Fruit fly (Drosophila melanogaster): Measurements from ENCODE around the gene comm3.

comm3 gene

dm6 chr3L:15664199-15664794 lies 16.7 kb upstream of the comm3 start:
- TF ChIP-seq CG6791 (GFP tag; IDR thresholded peaks at IDR 0.05; ENCODE audit: partially characterized antibody) (0 out of 3 replicates have a peak, but pooled peaks have one; percentile 22), nerfin-1 (tag; optimal IDR thresholded peaks at IDR 0.05) (peak; percentile 99), slp2 (GFP tag; optimal IDR thresholded peaks at IDR 0.05) (no peak), nmo (GFP tag; optimal IDR thresholded peaks at IDR 0.05) (peak; percentile 10), sisA (GFP tag; IDR thresholded peaks at IDR 0.05) (no peak), sd (tag; optimal IDR thresholded peaks at IDR 0.05) (peak; percentile 53), gsb-n (tag; optimal IDR thresholded peaks at IDR 0.05) (peak; percentile 71), Rx (GFP tag; IDR thresholded peaks at IDR 0.05) (0 out of 2 replicates have a peak, but pooled peaks have one; percentile 15)

dm6 chr3L:15662510-15662909 lies 14.9 kb upstream of the comm3 start:
- TF ChIP-seq tio (GFP tag; optimal IDR thresholded peaks at IDR 0.05) = no peak
- no peak for TF ChIP-seq pnt (GFP tag; optimal IDR thresholded peaks at IDR 0.05)
- TF ChIP-seq CG13624 (GFP tag; optimal IDR thresholded peaks at IDR 0.05) = no peak
- no peak for TF ChIP-seq GATAe (GFP tag; conservative IDR thresholded peaks at IDR 0.05)
- no peak for TF ChIP-seq Ada2b (GFP tag; IDR thresholded peaks at IDR 0.05)
- no peak for TF ChIP-seq Poxn (GFP tag; IDR thresholded peaks at IDR 0.05)
- TF ChIP-seq seq (GFP tag; IDR thresholded peaks at IDR 0.05) = no peak
- TF ChIP-seq CG15601 (tag; optimal IDR thresholded peaks at IDR 0.05) = no peak
- TF ChIP-seq ro (GFP tag; IDR thresholded peaks at IDR 0.05) = no peak
- no peak for TF ChIP-seq tap (tag; optimal IDR thresholded peaks at IDR 0.05)
- TF ChIP-seq CG14965 (GFP tag; optimal IDR thresholded peaks at IDR 0.05; ENCODE audit: borderline replicate concordance) = no peak
- no peak for TF ChIP-seq CG1647 (GFP tag; optimal IDR thresholded peaks at IDR 0.05)
- TF ChIP-seq fd64A (GFP tag; optimal IDR thresholded peaks at IDR 0.05) = no peak
- TF ChIP-seq gcm2 (GFP tag; optimal IDR thresholded peaks at IDR 0.05) = no peak
- no peak for TF ChIP-seq CG14710 (tag; optimal IDR thresholded peaks at IDR 0.05)
- TF ChIP-seq Mad (GFP tag; optimal IDR thresholded peaks at IDR 0.05) = no peak
- no peak for TF ChIP-seq Xbp1 (GFP tag; optimal IDR thresholded peaks at IDR 0.05)
- no peak for TF ChIP-seq CG12071 (GFP tag; optimal IDR thresholded peaks at IDR 0.05)
- no peak for TF ChIP-seq NK7.1 (GFP tag; optimal IDR thresholded peaks at IDR 0.05)
- peak; percentile 66; the same call in 2 of the 3 replicates for TF ChIP-seq z (GFP tag; IDR thresholded peaks at IDR 0.05)
- TF ChIP-seq CG4360 (GFP tag; IDR thresholded peaks at IDR 0.05) = peak; percentile 81
- TF ChIP-seq mld (GFP tag; IDR thresholded peaks at IDR 0.05; ENCODE audit: partially characterized antibody) = 0 out of 3 replicates have a peak, but pooled peaks have one; percentile 18
- TF ChIP-seq CG10209 (GFP tag; optimal IDR thresholded peaks at IDR 0.05) = no peak
- no peak for TF ChIP-seq luna (GFP tag; optimal IDR thresholded peaks at IDR 0.05)
- TF ChIP-seq ci (GFP tag; IDR thresholded peaks at IDR 0.05) = no peak
- no peak for TF ChIP-seq shn (GFP tag; optimal IDR thresholded peaks at IDR 0.05)
- TF ChIP-seq CG1529 (GFP tag; optimal IDR thresholded peaks at IDR 0.05) = no peak
- peak; percentile 68 for TF ChIP-seq sens (GFP tag)
- no peak for TF ChIP-seq CG16779 (GFP tag; IDR thresholded peaks at IDR 0.05)
- no peak for TF ChIP-seq CG17186 (GFP tag; optimal IDR thresholded peaks at IDR 0.05)
- TF ChIP-seq scrt (GFP tag; optimal IDR thresholded peaks at IDR 0.05) = no peak
- no peak for TF ChIP-seq CG2120 (GFP tag; optimal IDR thresholded peaks at IDR 0.05)
- no peak for TF ChIP-seq zfh2 (GFP tag; optimal IDR thresholded peaks at IDR 0.05)
- no peak for TF ChIP-seq Hr78 (GFP tag; optimal IDR thresholded peaks at IDR 0.05)
- TF ChIP-seq Elba2 (GFP tag; optimal IDR thresholded peaks at IDR 0.05) = no peak
- peak; percentile 92 for TF ChIP-seq Hey (tag; optimal IDR thresholded peaks at IDR 0.05)
- no peak for TF ChIP-seq Ravus (GFP tag; IDR thresholded peaks at IDR 0.05)
- TF ChIP-seq CG16863 (GFP tag; optimal IDR thresholded peaks at IDR 0.05) = no peak
- no peak for TF ChIP-seq ewg (GFP tag; optimal IDR thresholded peaks at IDR 0.05)
- no peak for TF ChIP-seq ab (GFP tag; optimal IDR thresholded peaks at IDR 0.05)
- TF ChIP-seq corto (GFP tag; optimal IDR thresholded peaks at IDR 0.05) = no peak
- no peak for TF ChIP-seq E2f2 (GFP tag; IDR thresholded peaks at IDR 0.05)
